Fruit fly (Drosophila melanogaster) whole organism, pupa: Measurements from ENCODE around the gene Alg-2.

Experiments used
- CG10348 ChIP-seq: fragments of 200-800 bp; sonication (Bioruptor generic); IDR thresholded peaks from 2 replicates; pipeline ENCODE4 v1.3.6; 2022; ENCODE audit warnings: missing biosample characterization, missing genetic modification characterization
- CG12605 ChIP-seq: fragments of 200-800 bp; sonication (Bioruptor generic); IDR thresholded peaks from 2 replicates; pipeline ENCODE4 v1.3.6; 2022; ENCODE audit warnings: missing biosample characterization, missing genetic modification characterization
- CG13204 ChIP-seq: fragments of 200-800 bp; sonication (Bioruptor generic); optimal IDR thresholded peaks from 2 replicates; lab custom pipeline; 2018; ENCODE audit warnings: missing biosample characterization, mild to moderate bottlenecking, missing genetic modification characterization, moderate library complexity
- CG14655 ChIP-seq: fragments of 200-800 bp; sonication (Bioruptor generic); optimal IDR thresholded peaks from 3 replicates; lab custom pipeline; 2017; ENCODE audit warnings: mild to moderate bottlenecking, missing biosample characterization, missing genetic modification reagents, missing genetic modification characterization
- CG15710 ChIP-seq: fragments of 200-800 bp; sonication (Bioruptor generic); optimal IDR thresholded peaks from 2 replicates; lab custom pipeline; 2018; ENCODE audit warnings: missing biosample characterization, mild to moderate bottlenecking, missing genetic modification characterization, moderate library complexity
- CG32121 ChIP-seq: fragments of 200-800 bp; sonication (Bioruptor generic); IDR thresholded peaks from 2 replicates; pipeline ENCODE4 v1.3.6; 2022; ENCODE audit warnings: missing biosample characterization, missing genetic modification characterization
- CG34367 ChIP-seq: fragments of 200-800 bp; sonication (Bioruptor generic); optimal IDR thresholded peaks from 2 replicates; lab custom pipeline; 2018; ENCODE audit warnings: missing biosample characterization, mild to moderate bottlenecking, missing genetic modification characterization
- CG4496 ChIP-seq: fragments of 200-800 bp; sonication (Bioruptor generic); IDR thresholded peaks from 3 replicates; pipeline ENCODE4 v1.3.6; 2022; ENCODE audit warnings: missing biosample characterization, missing genetic modification characterization
- CG8159 ChIP-seq: fragments of 200-800 bp; sonication (Bioruptor generic); optimal IDR thresholded peaks from 3 replicates; lab custom pipeline; 2018; ENCODE audit warnings: missing biosample characterization, mild to moderate bottlenecking, missing genetic modification characterization, moderate library complexity
- CG8301 ChIP-seq: fragments of 200-800 bp; sonication (Bioruptor generic); optimal IDR thresholded peaks from 2 replicates; lab custom pipeline; 2018; ENCODE audit warnings: missing biosample characterization, mild to moderate bottlenecking, missing genetic modification characterization
- CG9948 ChIP-seq: fragments of 200-800 bp; sonication (Bioruptor generic); optimal IDR thresholded peaks from 2 replicates; lab custom pipeline; 2018; ENCODE audit warnings: missing biosample characterization, mild to moderate bottlenecking, missing genetic modification characterization, moderate library complexity
- D1 ChIP-seq: fragments of 200-800 bp; sonication (Bioruptor generic); optimal IDR thresholded peaks from 2 replicates; lab custom pipeline; 2018; ENCODE audit warnings: missing biosample characterization, mild to moderate bottlenecking, missing genetic modification characterization, moderate library complexity
- EcR ChIP-seq: fragments of 200-800 bp; sonication (Bioruptor generic); optimal IDR thresholded peaks from 3 replicates; lab custom pipeline; 2019; ENCODE audit warnings: missing biosample characterization, missing genetic modification characterization, mild to moderate bottlenecking, moderate library complexity, missing genetic modification reagents
- Ets98B ChIP-seq: fragments of 200-800 bp; sonication (Bioruptor generic); IDR thresholded peaks from 2 replicates; pipeline ENCODE4 v1.3.6; 2022; ENCODE audit warnings: missing biosample characterization, missing genetic modification characterization
- Pif1A ChIP-seq: fragments of 200-800 bp; sonication (Bioruptor generic); optimal IDR thresholded peaks from 3 replicates; lab custom pipeline; 2016; ENCODE audit warnings: missing biosample characterization, missing genetic modification characterization
- Pif1B ChIP-seq: fragments of 200-800 bp; sonication (Bioruptor generic); optimal IDR thresholded peaks from 3 replicates; lab custom pipeline; 2016; ENCODE audit warnings: missing biosample characterization, missing genetic modification characterization
- Snoo ChIP-seq: fragments of 200-800 bp; sonication (Bioruptor generic); optimal IDR thresholded peaks from 3 replicates; lab custom pipeline; 2017; ENCODE audit warnings: missing biosample characterization, mild to moderate bottlenecking, missing genetic modification characterization, inconsistent platforms
- gl ChIP-seq: fragments of 200-800 bp; sonication (Bioruptor generic); optimal IDR thresholded peaks from 2 replicates; lab custom pipeline; 2018; ENCODE audit warnings: missing biosample characterization, mild to moderate bottlenecking, missing genetic modification characterization

Alg-2 gene

DNA sequence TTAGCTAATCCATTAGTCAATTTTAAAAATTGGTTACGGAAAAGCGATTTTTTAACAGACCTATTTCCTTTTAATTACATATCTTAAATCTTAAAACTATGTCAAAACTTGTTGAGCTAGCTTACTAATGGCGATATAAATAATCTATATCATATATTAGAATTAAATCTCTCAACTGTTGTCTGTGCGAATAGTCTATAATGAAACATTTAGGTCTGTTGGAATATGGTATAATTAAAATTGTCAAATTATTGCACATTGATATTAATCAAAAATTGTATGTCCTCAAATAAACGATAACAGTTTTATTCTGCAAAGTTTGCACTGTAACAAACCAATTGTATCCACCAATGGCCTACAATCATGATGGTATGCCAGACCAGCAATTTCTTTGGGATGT, at the start of gene Alg-2:
Gene Alg-2 (plus strand): TSS at position 277 of the 400 bp plus-strand sequence.
- TF ChIP-seq CG8159 (tag; lab: Kevin White, UChicago) (peak; percentile 10), gl (tag; lab: Kevin White, UChicago) (no peak)
- TF ChIP-seq, all 21 proteins: peak for 1

DNA sequence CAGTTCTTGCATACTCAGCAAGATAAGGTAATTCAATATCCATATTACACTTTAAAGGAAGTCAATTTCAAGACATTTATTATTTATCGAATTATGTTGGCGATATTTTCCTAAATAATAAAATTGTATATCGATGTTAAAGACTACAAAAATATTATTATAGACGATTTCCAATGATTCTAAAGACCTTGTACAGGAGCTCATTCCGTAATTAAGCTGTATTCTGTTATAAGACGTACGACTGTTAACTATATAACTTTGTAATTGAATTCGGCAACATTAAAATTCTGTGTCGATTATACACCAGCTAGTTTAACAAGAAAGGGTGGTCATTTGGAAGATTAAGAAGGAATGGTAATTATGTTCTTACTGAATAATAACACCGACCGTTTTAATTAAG, 36.0 kb upstream of the Alg-2 start, which contains the start of gene Parp1:
Gene Parp1 (minus strand): TSS at position 118 of the 400 bp plus-strand sequence.
- TF ChIP-seq CG8301 (tag; lab: Kevin White, UChicago) (no peak), CG10348 (GFP tag; lab: Robert Waterston, UW) (no peak), CG8159 (tag; lab: Kevin White, UChicago) (no peak), CG4496 (no peak), CG34367 (tag; lab: Kevin White, UChicago) (no peak), gl (tag; lab: Kevin White, UChicago) (no peak), CG12605 (GFP tag; lab: Robert Waterston, UW) (no peak), CG9948 (no peak)

DNA sequence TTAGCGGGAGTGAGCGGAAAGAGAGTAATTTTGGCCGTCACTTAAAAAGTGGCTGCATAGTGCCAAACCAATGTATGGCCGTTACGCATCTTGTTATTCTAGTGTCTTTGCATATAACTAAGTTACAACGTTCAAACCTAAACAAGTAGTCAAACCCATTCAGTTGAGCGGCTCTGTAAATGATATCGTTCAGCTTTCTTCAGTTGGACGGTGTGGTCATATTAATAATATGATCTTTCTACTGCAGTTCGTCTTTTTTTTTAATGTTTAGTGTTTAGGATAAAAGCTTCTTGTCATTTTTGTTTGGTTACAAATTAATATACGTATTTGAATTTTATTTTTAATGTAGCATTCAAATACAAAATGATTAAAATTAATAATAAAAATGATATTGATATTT, 33.3 kb upstream of the Alg-2 start:
- TF ChIP-seq Ets98B (GFP tag; lab: Robert Waterston, UW) (no peak), CG10348 (GFP tag; lab: Robert Waterston, UW) (no peak), EcR (GFP tag; lab: Kevin White, UChicago) (no peak), CG32121 (GFP tag; lab: Robert Waterston, UW) (no peak), CG4496 (no peak), CG14655 (GFP tag; lab: Kevin White, UChicago) (no peak), CG8159 (tag; lab: Kevin White, UChicago) (no peak), CG12605 (GFP tag; lab: Robert Waterston, UW) (no peak), CG15710 (tag; lab: Kevin White, UChicago) (no peak), D1 (tag; lab: Kevin White, UChicago) (no peak), Pif1B (GFP tag; lab: Kevin White, UChicago) (no peak), Pif1A (no peak), Snoo (tag; lab: Kevin White, UChicago) (no peak), CG13204 (GFP tag; lab: Kevin White, UChicago) (no peak), CG8301 (tag; lab: Kevin White, UChicago) (no peak), CG34367 (tag; lab: Kevin White, UChicago) (no peak)
- TF ChIP-seq, all 21 proteins: peak for 0

DNA sequence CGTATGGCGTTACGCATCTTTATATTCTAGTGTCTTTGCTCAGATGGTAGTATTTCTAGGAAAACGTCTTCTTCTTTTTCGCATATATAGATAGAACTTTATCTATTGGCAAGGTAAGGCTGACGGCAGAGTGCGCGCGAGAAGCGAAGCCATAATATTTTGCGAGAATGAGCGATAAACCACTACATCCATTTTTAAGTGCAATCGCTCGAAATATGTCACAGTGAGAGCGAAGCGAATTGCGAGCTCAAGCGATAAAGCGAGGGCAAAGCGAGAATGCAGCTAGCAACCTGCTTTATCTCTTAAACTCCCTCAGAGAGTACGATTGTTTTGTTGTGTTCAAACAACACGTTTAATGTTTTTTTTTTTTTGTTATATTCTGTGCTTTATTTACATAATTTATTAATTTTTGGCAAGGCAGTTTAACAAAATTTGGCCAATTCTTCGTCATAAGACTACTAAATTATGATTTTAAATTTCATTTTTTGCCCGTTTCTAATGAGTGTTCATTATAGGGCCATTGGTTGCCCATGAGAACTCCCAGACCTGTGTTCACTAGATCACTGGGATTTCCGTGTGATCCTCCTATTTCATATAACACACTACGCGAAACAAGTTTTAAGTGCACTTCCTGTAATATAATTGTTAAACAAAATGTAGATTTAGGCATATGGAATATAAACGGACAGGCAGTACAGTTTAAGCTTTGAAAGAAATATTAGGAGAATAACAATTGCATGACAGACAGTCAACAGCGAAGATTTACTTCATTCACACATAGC, 2.2 kb upstream of the Alg-2 start:
- no peak for TF ChIP-seq CG4496
